Worm (Caenorhabditis elegans): ENCODE data around the gene sna-1.

- TF ChIP-seq dpl-1 (GFP tag; optimal IDR thresholded peaks at IDR 0.05) (no peak), ztf-6 (GFP tag; IDR thresholded peaks at IDR 0.05) (no peak), pbrm-1 (GFP tag; IDR thresholded peaks at IDR 0.05) (no peak), hmg-20 (GFP tag; IDR thresholded peaks at IDR 0.05) (no peak), aptf-2 (GFP tag; conservative IDR thresholded peaks at IDR 0.05) (no peak), unc-130 (GFP tag; optimal IDR thresholded peaks at IDR 0.05) (no peak), Y53F4B.3 (GFP tag; IDR thresholded peaks at IDR 0.05) (no peak)
Observed at ce11 chrV:6699021-6699420, 11.5 kb downstream of the sna-1 start.

Measured in whole organism, young adult.